Fruit fly (Drosophila melanogaster) whole organism, embryonic: ENCODE measurements around the gene ftz-f1.
A peak's percentile ranks its signal among the peaks of the same experiment; 100 is the strongest.

ENCODE experiments used
- Ada2b ChIP-seq: fragments of 200-800 bp; sonication (Bioruptor generic); IDR thresholded peaks from 2 replicates; pipeline ENCODE4 v1.3.6; 2022; ENCODE audit warnings: missing biosample characterization, missing genetic modification characterization
- Aef1 ChIP-seq: fragments of 200-800 bp; sonication (Bioruptor generic); IDR thresholded peaks from 3 replicates; pipeline ENCODE4 v1.3.6; 2022; ENCODE audit warnings: missing biosample characterization, missing genetic modification characterization
- Atf6 ChIP-seq: fragments of 200-800 bp; sonication (Bioruptor generic); IDR thresholded peaks from 2 replicates; pipeline ENCODE4 v1.3.6; 2022; ENCODE audit warnings: missing biosample characterization, missing genetic modification characterization
- Awh ChIP-seq: fragments of 200-800 bp; sonication (Bioruptor generic); IDR thresholded peaks from 2 replicates; pipeline ENCODE4, ENCODE4 v1.3.6; 2022; ENCODE audit warnings: missing biosample characterization, missing genetic modification characterization
- B-H1 ChIP-seq: fragments of 200-800 bp; sonication (Bioruptor generic); IDR thresholded peaks from 3 replicates; pipeline ENCODE4 v1.3.6; 2022; ENCODE audit warnings: missing biosample characterization, missing genetic modification characterization
- Bteb2 ChIP-seq: fragments of 200-800 bp; sonication (Bioruptor generic); optimal IDR thresholded peaks from 2 replicates; lab custom pipeline; 2016; ENCODE audit warnings: missing biosample characterization, missing genetic modification characterization
- CG11456 ChIP-seq: fragments of 200-800 bp; sonication (Bioruptor generic); IDR thresholded peaks from 3 replicates; pipeline ENCODE4 v1.3.6; 2022; ENCODE audit warnings: missing biosample characterization, missing genetic modification characterization
- CG11696 ChIP-seq: fragments of 200-800 bp; sonication (Bioruptor generic); IDR thresholded peaks from 2 replicates; pipeline ENCODE4 v1.3.6; 2022; ENCODE audit warnings: missing biosample characterization, missing genetic modification characterization
- CG12391 ChIP-seq: fragments of 200-800 bp; sonication (Bioruptor generic); optimal IDR thresholded peaks from 3 replicates; lab custom pipeline; 2018; ENCODE audit warnings: missing biosample characterization, mild to moderate bottlenecking, missing genetic modification characterization, moderate library complexity
- CG13894 ChIP-seq: fragments of 200-800 bp; sonication (Bioruptor generic); optimal IDR thresholded peaks from 3 replicates; lab custom pipeline; 2018; ENCODE audit warnings: missing biosample characterization, mild to moderate bottlenecking, missing genetic modification characterization, moderate library complexity
- CG15479 ChIP-seq: fragments of 200-800 bp; sonication (Bioruptor generic); optimal IDR thresholded peaks from 3 replicates; lab custom pipeline; 2019; ENCODE audit warnings: missing biosample characterization, mild to moderate bottlenecking, missing genetic modification characterization, moderate library complexity
- CG2875 ChIP-seq: fragments of 200-800 bp; sonication (Bioruptor generic); optimal IDR thresholded peaks from 2 replicates; lab custom pipeline; 2017; ENCODE audit warnings: missing biosample characterization, mild to moderate bottlenecking, missing genetic modification characterization, missing genetic modification reagents
- CG32532 ChIP-seq: fragments of 200-800 bp; sonication (Bioruptor generic); IDR thresholded peaks from 2 replicates; pipeline ENCODE4 v1.3.6; 2022; ENCODE audit warnings: missing biosample characterization, missing genetic modification characterization
- CG33213 ChIP-seq: fragments of 200-800 bp; sonication (Bioruptor generic); optimal IDR thresholded peaks from 3 replicates; lab custom pipeline; 2016; ENCODE audit warnings: missing biosample characterization, missing genetic modification characterization
- CG3726 ChIP-seq: fragments of 200-800 bp; sonication (Bioruptor generic); IDR thresholded peaks from 3 replicates; pipeline ENCODE4, ENCODE4 v1.3.6; 2022; ENCODE audit warnings: missing biosample characterization, missing genetic modification characterization
- CG42726 ChIP-seq: fragments of 200-800 bp; sonication (Bioruptor generic); IDR thresholded peaks from 2 replicates; pipeline ENCODE4 v1.3.6; 2022; ENCODE audit warnings: missing biosample characterization, missing genetic modification characterization; ENCODE audit not compliant: partially characterized antibody
- CG4328 ChIP-seq: fragments of 200-800 bp; sonication (Bioruptor generic); optimal IDR thresholded peaks from 3 replicates; lab custom pipeline; 2017; ENCODE audit warnings: missing biosample characterization, missing genetic modification reagents, missing genetic modification characterization
- CG7963 ChIP-seq: fragments of 200-800 bp; sonication (Bioruptor generic); IDR thresholded peaks from 3 replicates; pipeline ENCODE4 v1.3.6; 2022; ENCODE audit warnings: missing biosample characterization, missing genetic modification characterization; ENCODE audit not compliant: partially characterized antibody
- CG8089 ChIP-seq: fragments of 200-800 bp; sonication (Bioruptor generic); optimal IDR thresholded peaks from 3 replicates; lab custom pipeline; 2016; ENCODE audit warnings: missing biosample characterization, missing genetic modification characterization
- CG8290 ChIP-seq, 3 experiments: fragments of 200-800 bp; sonication (Bioruptor generic); optimal IDR thresholded peaks; 2 replicates each; lab custom pipeline; 2016 to 2019; ENCODE audit warnings: missing biosample characterization in 3 of 3, missing genetic modification characterization in 3 of 3, mild to moderate bottlenecking in 2 of 3, moderate library complexity in 1 of 3
- CG9797 ChIP-seq: fragments of 200-800 bp; sonication (Bioruptor generic); optimal IDR thresholded peaks from 3 replicates; lab custom pipeline; 2018; ENCODE audit warnings: missing biosample characterization, mild to moderate bottlenecking, missing genetic modification characterization
- CTCF ChIP-seq: fragments of 200-800 bp; sonication (Bioruptor generic); optimal IDR thresholded peaks from 2 replicates; lab custom pipeline; 2017; ENCODE audit warnings: missing biosample characterization, mild to moderate bottlenecking, missing genetic modification characterization, moderate library complexity
- D19B ChIP-seq: fragments of 200-800 bp; sonication (Bioruptor generic); optimal IDR thresholded peaks from 2 replicates; lab custom pipeline; 2017; ENCODE audit warnings: missing biosample characterization, mild to moderate bottlenecking, missing genetic modification characterization
- Dip3 ChIP-seq: fragments of 200-800 bp; sonication (Bioruptor generic); optimal IDR thresholded peaks from 3 replicates; lab custom pipeline; 2016; ENCODE audit warnings: missing biosample characterization, missing genetic modification characterization
- E2f2 ChIP-seq: fragments of 200-800 bp; sonication (Bioruptor generic); IDR thresholded peaks from 2 replicates; pipeline ENCODE4 v1.3.6; 2022; ENCODE audit warnings: missing biosample characterization, missing genetic modification characterization
- Fer1 ChIP-seq: fragments of 200-800 bp; sonication (Bioruptor generic); optimal IDR thresholded peaks from 2 replicates; lab custom pipeline; 2017; ENCODE audit warnings: missing biosample characterization, mild to moderate bottlenecking, missing genetic modification characterization
- HLH3B ChIP-seq: fragments of 200-800 bp; sonication (Bioruptor generic); IDR thresholded peaks from 2 replicates; pipeline ENCODE4 v1.3.6; 2022; ENCODE audit warnings: missing biosample characterization, missing genetic modification characterization
- Hr51 ChIP-seq, 2 experiments: fragments of 200-800 bp; sonication (Bioruptor generic); optimal IDR thresholded peaks; 2 replicates in 1 of 2; 3 replicates in 1 of 2; lab custom pipeline; 2016 to 2018; ENCODE audit warnings: missing biosample characterization in 2 of 2, missing genetic modification characterization in 2 of 2, mild to moderate bottlenecking in 1 of 2, moderate library complexity in 1 of 2
- Hsf ChIP-seq: fragments of 200-800 bp; sonication (Bioruptor generic); optimal IDR thresholded peaks from 3 replicates; lab custom pipeline; 2016; ENCODE audit warnings: missing biosample characterization, missing genetic modification characterization
- Jarid2 ChIP-seq: fragments of 200-800 bp; sonication (Bioruptor generic); optimal IDR thresholded peaks from 3 replicates; lab custom pipeline; 2017; ENCODE audit warnings: mild to moderate bottlenecking, missing biosample characterization, missing genetic modification reagents, missing genetic modification characterization
- MBD-R2 ChIP-seq: fragments of 200-800 bp; sonication (Bioruptor generic); IDR thresholded peaks from 2 replicates; pipeline ENCODE4 v1.3.6; 2022; ENCODE audit warnings: missing biosample characterization, missing genetic modification characterization
- Oli ChIP-seq: fragments of 200-800 bp; sonication (Bioruptor generic); optimal IDR thresholded peaks from 2 replicates; lab custom pipeline; 2018; ENCODE audit warnings: missing biosample characterization, mild to moderate bottlenecking, missing genetic modification characterization, moderate library complexity
- PHDP ChIP-seq: fragments of 200-800 bp; sonication (Bioruptor generic); optimal IDR thresholded peaks from 3 replicates; lab custom pipeline; 2018; ENCODE audit warnings: missing biosample characterization, mild to moderate bottlenecking, missing genetic modification characterization, moderate library complexity
- Side ChIP-seq: fragments of 200-800 bp; sonication (Bioruptor generic); optimal IDR thresholded peaks from 2 replicates; lab custom pipeline; 2016; ENCODE audit warnings: missing biosample characterization, missing genetic modification characterization
- chm ChIP-seq: fragments of 200-800 bp; sonication (Bioruptor generic); IDR thresholded peaks from 2 replicates; pipeline ENCODE4 v1.3.6; 2022; ENCODE audit warnings: missing biosample characterization, missing genetic modification characterization
- ci ChIP-seq: fragments of 200-800 bp; sonication (Bioruptor generic); IDR thresholded peaks from 3 replicates; pipeline ENCODE4 v1.3.6; 2022; ENCODE audit warnings: missing biosample characterization, missing genetic modification characterization
- exex ChIP-seq: fragments of 200-800 bp; sonication (Bioruptor generic); optimal IDR thresholded peaks from 4 replicates; lab custom pipeline; 2018; ENCODE audit warnings: missing biosample characterization, mild to moderate bottlenecking, missing genetic modification characterization, moderate library complexity
- h ChIP-seq: fragments of >200 bp; optimal IDR thresholded peaks from 2 replicates; lab custom pipeline; 2017
- hth ChIP-seq: fragments of >200 bp; optimal IDR thresholded peaks from 2 replicates; lab custom pipeline; 2017; ENCODE audit warnings: inconsistent platforms
- kah ChIP-seq: fragments of 200-800 bp; sonication (Bioruptor generic); optimal IDR thresholded peaks from 2 replicates; lab custom pipeline; 2018; ENCODE audit warnings: missing biosample characterization, mild to moderate bottlenecking, missing genetic modification characterization
- lbe ChIP-seq: fragments of 200-800 bp; sonication (Bioruptor generic); optimal IDR thresholded peaks from 2 replicates; lab custom pipeline; 2016; ENCODE audit warnings: missing biosample characterization, mild to moderate bottlenecking, missing genetic modification characterization
- pan ChIP-seq, 4 experiments: fragments of >200 bp in 3 of 4; fragments of 200-800 bp in 1 of 4; sonication (Bioruptor generic) in 1 of 4; optimal IDR thresholded peaks in 3 of 4; IDR thresholded peaks in 1 of 4; 2 replicates each; pipeline versions ENCODE4 v1.3.6 to Lab custom; 2017 to 2022; ENCODE audit warnings: missing biosample characterization in 2 of 4, missing genetic modification characterization in 2 of 4, mixed read lengths in 1 of 4
- pb ChIP-seq: fragments of 200-800 bp; sonication (Bioruptor generic); optimal IDR thresholded peaks from 3 replicates; lab custom pipeline; 2016; ENCODE audit warnings: missing biosample characterization, missing genetic modification characterization
- phol ChIP-seq: fragments of 200-800 bp; sonication (Bioruptor generic); optimal IDR thresholded peaks from 3 replicates; lab custom pipeline; 2018; ENCODE audit warnings: missing biosample characterization, mild to moderate bottlenecking, missing genetic modification characterization, moderate library complexity
- pros ChIP-seq: fragments of 200-800 bp; sonication (Bioruptor generic); optimal IDR thresholded peaks from 3 replicates; lab custom pipeline; 2019; ENCODE audit warnings: missing biosample characterization, mild to moderate bottlenecking, missing genetic modification characterization, moderate library complexity
- run ChIP-seq: fragments of 200-800 bp; sonication (Bioruptor generic); optimal IDR thresholded peaks from 3 replicates; lab custom pipeline; 2018; ENCODE audit warnings: missing biosample characterization, mild to moderate bottlenecking, missing genetic modification characterization
- sug ChIP-seq: fragments of 200-800 bp; optimal IDR thresholded peaks from 2 replicates; lab custom pipeline; 2019; ENCODE audit warnings: missing biosample characterization, mild to moderate bottlenecking, missing genetic modification characterization, moderate library complexity
- trem ChIP-seq: fragments of 200-800 bp; optimal IDR thresholded peaks from 3 replicates; lab custom pipeline; 2019; ENCODE audit warnings: missing biosample characterization, mild to moderate bottlenecking, missing genetic modification characterization, moderate library complexity
- usp ChIP-seq: fragments of >200 bp; optimal IDR thresholded peaks from 2 replicates; lab custom pipeline; 2017; ENCODE audit warnings: missing biosample characterization, missing genetic modification characterization

Gene ftz-f1

DNA sequence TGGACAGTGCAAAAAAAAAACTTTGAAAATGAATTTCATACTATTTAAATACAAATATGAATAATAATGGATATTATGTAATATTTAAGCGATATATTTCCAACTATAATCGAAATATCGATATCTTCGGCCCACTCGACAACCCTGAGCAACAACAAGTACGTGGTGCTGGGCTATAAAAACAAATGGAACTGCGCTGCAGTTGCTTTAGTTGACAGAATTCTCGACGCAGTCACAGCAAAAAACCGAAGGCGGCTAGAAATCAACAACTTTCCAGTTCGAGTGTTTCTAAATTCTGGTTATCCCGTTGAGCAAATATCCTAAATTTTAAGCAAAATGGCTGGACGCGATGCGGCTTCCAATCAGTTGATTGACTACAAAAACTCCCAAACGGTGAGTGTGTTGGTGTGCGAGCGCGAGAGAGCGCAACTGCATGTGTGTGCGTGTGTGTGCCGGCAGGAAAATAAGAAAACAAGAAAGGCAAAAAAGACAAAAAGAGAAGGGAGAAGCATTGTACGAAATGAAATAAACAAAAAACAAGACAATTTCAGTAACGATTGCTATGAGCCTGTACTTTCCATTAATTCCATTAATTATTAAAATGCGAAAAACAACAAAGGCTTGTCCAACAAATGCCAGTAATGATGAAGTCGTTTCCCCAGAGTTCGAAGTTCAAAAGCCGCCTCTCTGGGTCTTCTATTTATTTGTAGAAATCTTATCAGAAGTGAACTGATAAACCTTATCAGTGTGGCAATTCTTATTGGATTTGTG, 21.5 kb upstream of the ftz-f1 start, which contains the start of gene Cat (continued):
- TF ChIP-seq CG3726 (no peak), Atf6 (GFP tag; lab: Robert Waterston, UW) (no peak), Side (GFP tag; lab: Kevin White, UChicago) (no peak), pb (GFP tag; lab: Kevin White, UChicago) (no peak), pan (optimal IDR thresholded peaks at IDR 0.05; lab: Kevin White, UChicago) (no peak), pan (GFP tag; optimal IDR thresholded peaks at IDR 0.05 in 1 of 2, IDR thresholded peaks at IDR 0.05 in 1 of 2) (peak in 1 of 2 experiments; percentile 37), CTCF (no peak), B-H1 (GFP tag; lab: Robert Waterston, UW) (no peak), Fer1 (peak; percentile 48), Dip3 (GFP tag; lab: Kevin White, UChicago) (no peak), CG2875 (no peak), chm (GFP tag; lab: Robert Waterston, UW) (peak; percentile 37; the same call in 1 of the 2 replicates), PHDP (peak; percentile 23), kah (GFP tag; lab: Kevin White, UChicago) (peak; percentile 17), CG4328 (peak; percentile 19), run (tag; lab: Kevin White, UChicago) (no peak), Oli (tag; lab: Kevin White, UChicago) (no peak), lbe (GFP tag; lab: Kevin White, UChicago) (peak; percentile 66), D19B (GFP tag; lab: Kevin White, UChicago) (no peak), Ada2b (GFP tag; lab: Robert Waterston, UW) (peak; percentile 48), CG11456 (GFP tag; lab: Robert Waterston, UW) (no peak), CG12391 (tag; lab: Kevin White, UChicago) (peak; percentile 70), CG15479 (GFP tag; lab: Kevin White, UChicago) (no peak), ci (GFP tag; lab: Robert Waterston, UW) (peak; percentile 52; the same call in 2 of the 3 replicates), pros (peak; percentile 46), h (lab: Kevin White, UChicago) (no peak), Aef1 (GFP tag; lab: Robert Waterston, UW) (peak; percentile 82), trem (tag; lab: Kevin White, UChicago) (peak; percentile 52), CG33213 (GFP tag; lab: Kevin White, UChicago) (no peak), Hsf (GFP tag; lab: Kevin White, UChicago) (peak; percentile 36), CG42726 (GFP tag; lab: Robert Waterston, UW) (peak; percentile 50; the same call in 1 of the 2 replicates), CG8290 (GFP tag; optimal IDR thresholded peaks at IDR 0.05; lab: Kevin White, UChicago) (peak; percentile 3), CG8290 (tag; optimal IDR thresholded peaks at IDR 0.05; lab: Kevin White, UChicago) (peak in 1 of 2 experiments; percentile 53), hth (lab: Kevin White, UChicago) (no peak), exex (tag; lab: Kevin White, UChicago) (peak; percentile 32), CG32532 (GFP tag; lab: Robert Waterston, UW) (0 out of 2 replicates have a peak, but pooled peaks have one; percentile 19), Awh (GFP tag; lab: Robert Waterston, UW) (no peak), Bteb2 (no peak), Jarid2 (GFP tag; lab: Kevin White, UChicago) (peak; percentile 8), usp (GFP tag; lab: Kevin White, UChicago) (no peak), sug (tag; lab: Kevin White, UChicago) (peak; percentile 56), CG7963 (GFP tag; lab: Robert Waterston, UW) (no peak; the same call in 2 of the 3 replicates), phol (tag; lab: Kevin White, UChicago) (peak; percentile 64), CG8089 (GFP tag; lab: Kevin White, UChicago) (no peak), MBD-R2 (GFP tag; lab: Robert Waterston, UW) (peak; percentile 52), HLH3B (GFP tag; lab: Robert Waterston, UW) (no peak), Hr51 (GFP tag; optimal IDR thresholded peaks at IDR 0.05; lab: Kevin White, UChicago) (peak in 1 of 2 experiments; percentile 21), CG13894 (no peak), E2f2 (peak; percentile 28; the same call in 1 of the 2 replicates), CG11696 (GFP tag; lab: Robert Waterston, UW) (no peak), CG9797 (GFP tag; lab: Kevin White, UChicago) (peak; percentile 12)
